Worm (Caenorhabditis elegans): ENCODE results near the gene F09D12.2.
"Not testable (repeated sequence)": the region's sequence is repeated elsewhere in the genome, so short reads cannot be mapped to it uniquely, and the experiment has no call there.

The F09D12.2 gene

ce11 chrIV:3398078-3398477 lies 45.9 kb downstream of the F09D12.2 start:
- TF ChIP-seq nhr-12 (tag; optimal IDR thresholded peaks at IDR 0.05) (no peak), zip-8 (tag; optimal IDR thresholded peaks at IDR 0.05) (no peak), lsy-2 (tag; optimal IDR thresholded peaks at IDR 0.05) (no peak), nhr-76 (tag; optimal IDR thresholded peaks at IDR 0.05) (no peak), ztf-11 (tag; optimal IDR thresholded peaks at IDR 0.05) (no peak), sptf-1 (tag; optimal IDR thresholded peaks at IDR 0.05) (no peak), ces-1 (GFP tag; optimal IDR thresholded peaks at IDR 0.05) (no peak), mls-2 (tag; optimal IDR thresholded peaks at IDR 0.05) (no peak), lin-32 (GFP tag; optimal IDR thresholded peaks at IDR 0.05) (no peak), lin-13 (tag; optimal IDR thresholded peaks at IDR 0.05) (no peak), mep-1 (tag; optimal IDR thresholded peaks at IDR 0.05) (no peak), unc-39 (tag; optimal IDR thresholded peaks at IDR 0.05) (no peak), blmp-1 (tag; optimal IDR thresholded peaks at IDR 0.05) (no peak), hlh-1 (tag; optimal IDR thresholded peaks at IDR 0.05) (no peak), elt-1 (tag; optimal IDR thresholded peaks at IDR 0.05; ENCODE audit: borderline replicate concordance, insufficient read depth) (no peak)

ce11 chrIV:3395581-3395980 lies 48.4 kb downstream of the F09D12.2 start, which contains the start of gene C04C3.14:
TSS of gene C04C3.14 (plus strand) at chrIV:3395881.
- TF ChIP-seq hlh-1 (tag; optimal IDR thresholded peaks at IDR 0.05) = no peak
- TF ChIP-seq elt-3 (tag; optimal IDR thresholded peaks at IDR 0.05) = no peak
- TF ChIP-seq mab-5 (tag; optimal IDR thresholded peaks at IDR 0.05) = no peak
- TF ChIP-seq lsy-2 (tag; optimal IDR thresholded peaks at IDR 0.05) = no peak
- no peak for TF ChIP-seq tbx-8 (GFP tag; optimal IDR thresholded peaks at IDR 0.05)
- no peak for TF ChIP-seq ceh-39 (tag; optimal IDR thresholded peaks at IDR 0.05)
- no peak for TF ChIP-seq lin-13 (tag; optimal IDR thresholded peaks at IDR 0.05)
- no peak for TF ChIP-seq blmp-1 (tag; optimal IDR thresholded peaks at IDR 0.05)
- no peak for TF ChIP-seq cnd-1 (tag; optimal IDR thresholded peaks at IDR 0.05)
- no peak for TF ChIP-seq unc-120 (tag; optimal IDR thresholded peaks at IDR 0.05; ENCODE audit: poor library complexity, severe bottlenecking)
- no peak for TF ChIP-seq sptf-1 (tag; optimal IDR thresholded peaks at IDR 0.05)
- TF ChIP-seq elt-1 (tag; optimal IDR thresholded peaks at IDR 0.05; ENCODE audit: borderline replicate concordance, insufficient read depth) = no peak
- no peak for TF ChIP-seq unc-62 (GFP tag; optimal IDR thresholded peaks at IDR 0.05)
- no peak for TF ChIP-seq mls-2 (tag; optimal IDR thresholded peaks at IDR 0.05)
- no peak for TF ChIP-seq pha-4 (tag; optimal IDR thresholded peaks at IDR 0.05)
- no peak for TF ChIP-seq lin-32 (GFP tag; optimal IDR thresholded peaks at IDR 0.05)
- no peak for TF ChIP-seq snpc-4 (tag; optimal IDR thresholded peaks at IDR 0.05)
- TF ChIP-seq nhr-12 (tag; optimal IDR thresholded peaks at IDR 0.05) = no peak
- TF ChIP-seq flh-1 (GFP tag; optimal IDR thresholded peaks at IDR 0.05) = no peak
- TF ChIP-seq ces-1 (GFP tag; optimal IDR thresholded peaks at IDR 0.05) = no peak

- TF ChIP-seq cnd-1, snpc-4, hlh-1 (tag; optimal IDR thresholded peaks at IDR 0.05): not testable (repeated sequence)
Observed at ce11 chrIV:3394066-3394465, 49.9 kb downstream of the F09D12.2 start, which contains the start of gene C04C3.4. TSS of gene C04C3.4 (plus strand) at chrIV:3394366.

Measured in whole organism, mixed stage, embryonic.